Fruit fly (Drosophila melanogaster): ENCODE measurements around the gene CG7016.

CG7016 gene

DNA sequence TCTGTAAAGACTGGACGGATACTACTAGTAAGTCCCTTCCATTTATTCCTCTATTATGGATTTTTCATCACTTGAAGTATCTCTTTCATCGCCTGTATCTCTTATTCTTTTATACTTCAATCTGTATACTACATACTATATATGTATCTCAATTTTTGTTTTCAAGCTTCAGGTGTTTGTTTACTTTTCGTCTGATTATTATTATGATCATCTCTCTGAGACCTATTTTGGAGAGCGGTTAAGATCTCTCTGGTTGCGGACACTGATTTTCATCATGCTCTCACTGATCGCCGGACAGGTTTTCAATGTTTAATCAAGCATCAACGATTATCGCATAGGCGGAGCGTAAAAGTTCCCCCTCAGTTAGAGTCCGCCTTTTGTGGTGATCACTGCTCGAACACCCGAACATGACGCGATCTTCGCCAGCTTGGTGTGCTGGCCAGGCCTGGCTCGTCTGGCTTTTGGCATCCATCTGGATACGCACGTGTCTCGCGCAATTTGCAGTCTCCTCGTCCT is at the start of gene CG7016:
TSS of gene CG7016 (plus strand) at position 358 of the 516 bp plus-strand sequence.
- no peak for TF ChIP-seq Eip93F (GFP tag; optimal IDR thresholded peaks at IDR 0.05)
- no peak for TF ChIP-seq OdsH (GFP tag; optimal IDR thresholded peaks at IDR 0.05)
- no peak for TF ChIP-seq Ets21C (GFP tag; optimal IDR thresholded peaks at IDR 0.05)
- TF ChIP-seq vri (GFP tag; optimal IDR thresholded peaks at IDR 0.05): peak; percentile 48
- TF ChIP-seq svp (GFP tag): peak; percentile 50
- peak; percentile 31 for TF ChIP-seq fkh (GFP tag; optimal IDR thresholded peaks at IDR 0.05)
- TF ChIP-seq Hr39 (GFP tag; optimal IDR thresholded peaks at IDR 0.05): no peak

DNA sequence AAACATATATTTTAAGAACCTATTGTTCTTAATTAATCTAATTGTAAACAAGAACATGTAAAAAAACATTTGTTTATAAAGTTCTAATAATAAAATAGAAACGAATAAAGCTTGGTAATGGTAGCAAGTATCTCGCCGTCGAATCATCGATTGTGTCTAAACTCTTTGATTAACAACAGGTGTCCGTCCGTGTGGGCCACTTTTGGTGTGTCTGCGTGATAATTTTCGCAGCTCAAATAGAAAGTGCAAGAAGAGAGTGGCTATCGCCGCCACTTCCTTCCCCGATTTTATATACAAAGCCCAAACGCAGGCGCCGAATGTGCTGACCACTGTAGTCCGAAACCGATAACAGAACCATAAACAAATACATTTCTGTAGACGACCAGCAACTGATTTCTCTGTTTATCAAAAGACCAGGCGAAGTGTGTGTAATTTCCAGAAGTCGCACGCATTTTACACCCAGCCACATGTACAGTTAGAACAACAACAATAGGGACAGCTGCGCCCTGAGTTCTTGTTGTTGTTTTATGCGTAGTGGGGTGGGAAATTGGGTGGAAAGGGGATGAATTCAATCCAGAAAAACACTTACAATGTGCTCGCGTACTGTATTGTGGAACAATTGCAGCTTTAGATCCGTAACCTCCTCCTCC is 49.6 kb upstream of the CG7016 start:
- TF ChIP-seq vri (GFP tag; optimal IDR thresholded peaks at IDR 0.05): no peak
- peak; percentile 55 for TF ChIP-seq fkh (GFP tag; optimal IDR thresholded peaks at IDR 0.05)
- no peak for TF ChIP-seq CG6808 (GFP tag; optimal IDR thresholded peaks at IDR 0.05)
- no peak for TF ChIP-seq CG34406 (GFP tag; optimal IDR thresholded peaks at IDR 0.05)
- 0 out of 3 replicates have a peak, but pooled peaks have one; percentile 10 for TF ChIP-seq CG6163 (GFP tag; IDR thresholded peaks at IDR 0.05)
- TF ChIP-seq Eip78C (GFP tag): peak; percentile 49

DNA sequence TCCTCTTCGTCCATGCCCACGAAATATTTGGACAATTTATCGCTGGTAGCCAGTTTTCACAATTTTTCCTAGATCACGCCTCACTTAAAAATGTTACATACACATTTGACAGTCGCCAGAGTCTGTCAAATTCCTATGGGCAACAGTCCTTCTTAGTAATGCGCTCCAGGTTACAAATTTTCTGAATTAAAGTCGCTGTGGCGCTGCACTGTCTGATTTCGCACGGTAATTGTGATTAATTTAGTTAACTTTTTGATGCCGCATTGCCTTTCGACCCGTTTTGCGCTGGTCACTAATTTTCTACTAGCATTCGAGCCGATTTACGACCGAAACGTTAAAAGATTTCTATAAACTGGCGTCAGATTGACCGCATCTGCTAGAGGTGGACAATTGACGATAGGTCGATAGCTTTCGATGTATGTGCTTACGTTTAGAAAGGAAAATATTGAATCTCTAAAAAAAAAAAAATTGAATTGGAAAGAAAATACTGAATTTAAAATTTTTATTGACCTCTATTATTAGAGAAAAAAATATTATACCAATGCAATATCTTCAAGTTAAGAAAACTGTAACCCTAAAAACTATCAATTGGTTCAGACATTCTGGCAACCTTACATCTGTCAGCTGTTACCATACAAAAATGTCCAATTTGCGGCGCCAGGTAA is 49.0 kb upstream of the CG7016 start, which contains the start of the genes lili and CG34150:
TSS of gene lili (minus strand) at position 376 of the 665 bp plus-strand sequence.
TSS of gene CG34150 (plus strand) at position 626 of the 665 bp plus-strand sequence.
- TF ChIP-seq CG15336 (GFP tag; IDR thresholded peaks at IDR 0.05): peak; percentile 32; the same call in 1 of the 2 replicates
- TF ChIP-seq topi (GFP tag; optimal IDR thresholded peaks at IDR 0.05): peak; percentile 64
- peak; percentile 33 for TF ChIP-seq CG6792 (GFP tag; optimal IDR thresholded peaks at IDR 0.05)
- no peak for TF ChIP-seq fd59A (GFP tag; optimal IDR thresholded peaks at IDR 0.05)
- TF ChIP-seq CG8119 (GFP tag; IDR thresholded peaks at IDR 0.05): peak; percentile 31; the same call in 1 of the 3 replicates
- TF ChIP-seq Eip93F (GFP tag; optimal IDR thresholded peaks at IDR 0.05): peak; percentile 20
- TF ChIP-seq CG6854 (GFP tag; optimal IDR thresholded peaks at IDR 0.05): peak; percentile 53
- no peak for TF ChIP-seq svp (GFP tag)
- peak; percentile 83 for TF ChIP-seq CG31627 (GFP tag; optimal IDR thresholded peaks at IDR 0.05)
- TF ChIP-seq esn (GFP tag; optimal IDR thresholded peaks at IDR 0.05): peak; percentile 78
- TF ChIP-seq CG3032 (tag; optimal IDR thresholded peaks at IDR 0.05): peak; percentile 64
- peak; percentile 38; the same call in 1 of the 3 replicates for TF ChIP-seq CG6163 (GFP tag; IDR thresholded peaks at IDR 0.05)
- no peak for TF ChIP-seq fkh (GFP tag; optimal IDR thresholded peaks at IDR 0.05)
- TF ChIP-seq spab (GFP tag; optimal IDR thresholded peaks at IDR 0.05): no peak
- no peak for TF ChIP-seq CG16779 (tag; optimal IDR thresholded peaks at IDR 0.05)
- TF ChIP-seq CG7368 (GFP tag; optimal IDR thresholded peaks at IDR 0.05): peak; percentile 40
- peak; percentile 37 for TF ChIP-seq CG8319 (GFP tag; optimal IDR thresholded peaks at IDR 0.05)
- TF ChIP-seq eg (GFP tag; IDR thresholded peaks at IDR 0.05): peak; percentile 53; the same call in 1 of the 3 replicates
- TF ChIP-seq CG11902 (GFP tag; optimal IDR thresholded peaks at IDR 0.05): peak; percentile 28
- TF ChIP-seq Ets96B (tag; optimal IDR thresholded peaks at IDR 0.05): peak; percentile 22
- TF ChIP-seq CG11762 (GFP tag; optimal IDR thresholded peaks at IDR 0.05; ENCODE audit: insufficient read depth): peak; percentile 22
- TF ChIP-seq Eip78C (GFP tag): peak; percentile 90
- TF ChIP-seq cyc (GFP tag; optimal IDR thresholded peaks at IDR 0.05): peak; percentile 74
- peak; percentile 45 for TF ChIP-seq dsx (GFP tag; optimal IDR thresholded peaks at IDR 0.05; ENCODE audit: poor library complexity, severe bottlenecking)
- TF ChIP-seq lz (GFP tag; optimal IDR thresholded peaks at IDR 0.05): peak; percentile 69
- peak; percentile 82 for TF ChIP-seq achi (GFP tag; optimal IDR thresholded peaks at IDR 0.05)
- TF ChIP-seq CG34406 (GFP tag; optimal IDR thresholded peaks at IDR 0.05): no peak
- TF ChIP-seq Hr39 (GFP tag; optimal IDR thresholded peaks at IDR 0.05): peak; percentile 70
- no peak for TF ChIP-seq Blimp-1 (GFP tag; optimal IDR thresholded peaks at IDR 0.05)
- 0 out of 2 replicates have a peak, but pooled peaks have one; percentile 36 for TF ChIP-seq Gug (GFP tag; IDR thresholded peaks at IDR 0.05)
- peak; percentile 51 for TF ChIP-seq Sox15 (GFP tag; optimal IDR thresholded peaks at IDR 0.05)
